Fruit fly (Drosophila melanogaster): ENCODE results near the gene CG7806.

DNA sequence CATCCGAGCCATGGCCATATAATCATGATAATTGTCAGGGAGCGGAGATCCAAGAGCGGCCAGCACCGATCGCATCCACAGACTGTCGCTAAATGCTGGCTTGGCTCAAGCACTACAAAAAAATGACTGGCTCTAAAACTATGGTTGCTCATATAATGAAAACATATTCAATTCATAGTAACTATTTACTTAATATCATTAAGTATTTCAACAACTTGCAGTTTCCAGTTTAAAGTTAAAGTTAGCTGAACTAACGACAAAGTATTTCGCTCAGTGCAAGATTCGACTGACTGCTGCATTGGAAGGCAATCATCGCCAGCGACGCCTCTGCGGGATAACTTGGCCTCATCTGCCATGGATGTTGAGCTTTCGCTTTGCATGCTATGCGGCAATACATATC is 40.3 kb upstream of the CG7806 start:
- TF ChIP-seq insv (optimal IDR thresholded peaks at IDR 0.05) (no peak), h (optimal IDR thresholded peaks at IDR 0.05) (no peak), Sin3A (optimal IDR thresholded peaks at IDR 0.05) (no peak)
